Fruit fly (Drosophila melanogaster) whole organism, prepupa: ENCODE results near the gene CG45049.

Experiments
- Blimp-1 ChIP-seq: fragments of 200-800 bp; sonication (Bioruptor generic); optimal IDR thresholded peaks from 3 replicates; lab custom pipeline; 2017; ENCODE audit warnings: missing biosample characterization, missing genetic modification characterization, mild to moderate bottlenecking, moderate library complexity, missing genetic modification reagents
- CG10631 ChIP-seq: fragments of 200-800 bp; sonication (Bioruptor generic); optimal IDR thresholded peaks from 2 replicates; lab custom pipeline; 2016; ENCODE audit warnings: missing biosample characterization, missing genetic modification characterization
- CG10669 ChIP-seq: fragments of 200-800 bp; sonication (Bioruptor generic); optimal IDR thresholded peaks from 3 replicates; lab custom pipeline; 2018; ENCODE audit warnings: missing biosample characterization, mild to moderate bottlenecking, missing genetic modification characterization, moderate library complexity
- CG11294 ChIP-seq: fragments of 200-800 bp; sonication (Bioruptor generic); IDR thresholded peaks from 2 replicates; pipeline ENCODE4 v1.3.6; 2022; ENCODE audit warnings: missing biosample characterization, missing genetic modification characterization
- CG11762 ChIP-seq: fragments of 200-800 bp; sonication (Bioruptor generic); optimal IDR thresholded peaks from 3 replicates; lab custom pipeline; 2016; ENCODE audit warnings: missing biosample characterization, missing genetic modification characterization; ENCODE audit not compliant: insufficient read depth
- CG11902 ChIP-seq: fragments of 200-800 bp; sonication (Bioruptor generic); optimal IDR thresholded peaks from 3 replicates; lab custom pipeline; 2016; ENCODE audit warnings: missing biosample characterization, missing genetic modification characterization
- CG16779 ChIP-seq: fragments of 200-800 bp; sonication (Bioruptor generic); optimal IDR thresholded peaks from 3 replicates; lab custom pipeline; 2017; ENCODE audit warnings: missing biosample characterization, mild to moderate bottlenecking, missing genetic modification characterization
- CG31627 ChIP-seq: fragments of 200-800 bp; sonication (Bioruptor generic); optimal IDR thresholded peaks from 3 replicates; lab custom pipeline; 2016; ENCODE audit warnings: missing biosample characterization, missing genetic modification characterization
- CG32006 ChIP-seq: fragments of 200-800 bp; sonication (Bioruptor generic); optimal IDR thresholded peaks from 3 replicates; lab custom pipeline; 2017; ENCODE audit warnings: missing biosample characterization, mild to moderate bottlenecking, missing genetic modification characterization
- CG34406 ChIP-seq: fragments of 200-800 bp; sonication (Bioruptor generic); optimal IDR thresholded peaks from 3 replicates; lab custom pipeline; 2016; ENCODE audit warnings: missing biosample characterization, missing genetic modification characterization
- CG3919 ChIP-seq: fragments of 200-800 bp; sonication (Bioruptor generic); optimal IDR thresholded peaks from 3 replicates; lab custom pipeline; 2016; ENCODE audit warnings: missing biosample characterization, missing genetic modification characterization
- CG4318 ChIP-seq: fragments of 200-800 bp; sonication (Bioruptor generic); optimal IDR thresholded peaks from 3 replicates; lab custom pipeline; 2017; ENCODE audit warnings: missing biosample characterization, mild to moderate bottlenecking, missing genetic modification characterization
- CG6163 ChIP-seq: fragments of 200-800 bp; sonication (Bioruptor generic); IDR thresholded peaks from 3 replicates; pipeline ENCODE4 v1.3.6; 2022; ENCODE audit warnings: missing biosample characterization, missing genetic modification characterization
- CG6276 ChIP-seq: fragments of 200-800 bp; sonication (Bioruptor generic); optimal IDR thresholded peaks from 2 replicates; lab custom pipeline; 2017; ENCODE audit warnings: missing biosample characterization, mild to moderate bottlenecking, missing genetic modification characterization
- CG6792 ChIP-seq: fragments of 200-800 bp; sonication (Bioruptor generic); optimal IDR thresholded peaks from 3 replicates; lab custom pipeline; 2016; ENCODE audit warnings: missing biosample characterization, missing genetic modification characterization
- CG6808 ChIP-seq: fragments of 200-800 bp; sonication (Bioruptor generic); optimal IDR thresholded peaks from 3 replicates; lab custom pipeline; 2017; ENCODE audit warnings: missing biosample characterization, missing genetic modification characterization, mild to moderate bottlenecking, moderate library complexity, missing genetic modification reagents
- CG6854 ChIP-seq: fragments of 200-800 bp; sonication (Bioruptor generic); optimal IDR thresholded peaks from 2 replicates; lab custom pipeline; 2017; ENCODE audit warnings: missing biosample characterization, mild to moderate bottlenecking, missing genetic modification characterization
- CG7368 ChIP-seq: fragments of 200-800 bp; sonication (Bioruptor generic); optimal IDR thresholded peaks from 3 replicates; lab custom pipeline; 2016; ENCODE audit warnings: missing biosample characterization, missing genetic modification characterization
- CG8319 ChIP-seq: fragments of 200-800 bp; sonication (Bioruptor generic); optimal IDR thresholded peaks from 3 replicates; lab custom pipeline; 2016; ENCODE audit warnings: missing biosample characterization, missing genetic modification characterization
- CG8632 ChIP-seq: fragments of 200-800 bp; sonication (Bioruptor generic); optimal IDR thresholded peaks from 3 replicates; lab custom pipeline; 2016; ENCODE audit warnings: missing biosample characterization, missing genetic modification characterization
- CG9139 ChIP-seq: fragments of 200-800 bp; sonication (Bioruptor generic); optimal IDR thresholded peaks from 3 replicates; lab custom pipeline; 2017; ENCODE audit warnings: missing biosample characterization, mild to moderate bottlenecking, missing genetic modification characterization
- Eip78C ChIP-seq: fragments of 200-800 bp; sonication (Bioruptor generic); peaks from one replicate; lab custom pipeline; 2016; ENCODE audit warnings: missing biosample characterization, missing genetic modification characterization
- Eip93F ChIP-seq: fragments of 200-800 bp; sonication (Bioruptor generic); optimal IDR thresholded peaks from 2 replicates; lab custom pipeline; 2016; ENCODE audit warnings: missing biosample characterization, mild to moderate bottlenecking, missing genetic modification characterization
- Ets21C ChIP-seq: fragments of 200-800 bp; sonication (Bioruptor generic); optimal IDR thresholded peaks from 3 replicates; lab custom pipeline; 2016; ENCODE audit warnings: missing biosample characterization, missing genetic modification characterization
- Gug ChIP-seq: fragments of 200-800 bp; sonication (Bioruptor generic); IDR thresholded peaks from 2 replicates; pipeline ENCODE4 v1.3.6; 2022; ENCODE audit warnings: missing biosample characterization, missing genetic modification characterization
- Hr4 ChIP-seq: fragments of 200-800 bp; sonication (Bioruptor generic); optimal IDR thresholded peaks from 3 replicates; lab custom pipeline; 2016; ENCODE audit warnings: missing biosample characterization, missing genetic modification characterization
- Lpt ChIP-seq: fragments of 200-800 bp; sonication (Bioruptor generic); optimal IDR thresholded peaks from 3 replicates; lab custom pipeline; 2016; ENCODE audit warnings: missing biosample characterization, missing genetic modification characterization
- Met ChIP-seq: fragments of 200-800 bp; sonication (Bioruptor generic); optimal IDR thresholded peaks from 3 replicates; lab custom pipeline; 2016; ENCODE audit warnings: missing biosample characterization, missing genetic modification characterization
- OdsH ChIP-seq: fragments of 200-800 bp; sonication (Bioruptor generic); optimal IDR thresholded peaks from 3 replicates; lab custom pipeline; 2016; ENCODE audit warnings: missing biosample characterization, missing genetic modification characterization
- Smox ChIP-seq: fragments of 200-800 bp; sonication (Bioruptor generic); optimal IDR thresholded peaks from 3 replicates; lab custom pipeline; 2016; ENCODE audit warnings: missing biosample characterization, missing genetic modification characterization
- Sox102F ChIP-seq: fragments of 200-800 bp; sonication (Bioruptor generic); optimal IDR thresholded peaks from 2 replicates; lab custom pipeline; 2016; ENCODE audit warnings: missing biosample characterization, mild to moderate bottlenecking, missing genetic modification characterization
- Sox14 ChIP-seq: fragments of 200-800 bp; sonication (Bioruptor generic); optimal IDR thresholded peaks from 3 replicates; lab custom pipeline; 2016; ENCODE audit warnings: missing biosample characterization, missing genetic modification characterization
- Sox15 ChIP-seq: fragments of 200-800 bp; sonication (Bioruptor generic); optimal IDR thresholded peaks from 3 replicates; lab custom pipeline; 2016; ENCODE audit warnings: missing biosample characterization, missing genetic modification characterization
- achi ChIP-seq: fragments of 200-800 bp; sonication (Bioruptor generic); optimal IDR thresholded peaks from 3 replicates; lab custom pipeline; 2016; ENCODE audit warnings: missing biosample characterization, missing genetic modification characterization
- acj6 ChIP-seq: fragments of 200-800 bp; sonication (Bioruptor generic); optimal IDR thresholded peaks from 3 replicates; lab custom pipeline; 2016; ENCODE audit warnings: missing biosample characterization, missing genetic modification characterization
- cyc ChIP-seq: fragments of 200-800 bp; sonication (Bioruptor generic); optimal IDR thresholded peaks from 3 replicates; lab custom pipeline; 2016; ENCODE audit warnings: missing biosample characterization, missing genetic modification characterization
- dac ChIP-seq: fragments of 200-800 bp; sonication (Bioruptor generic); optimal IDR thresholded peaks from 2 replicates; lab custom pipeline; 2017; ENCODE audit warnings: missing biosample characterization, mild to moderate bottlenecking, missing genetic modification characterization
- dsx ChIP-seq: fragments of 200-800 bp; optimal IDR thresholded peaks from 3 replicates; lab custom pipeline; 2019; ENCODE audit warnings: missing biosample characterization, mild to moderate bottlenecking, missing genetic modification characterization, moderate library complexity; ENCODE audit not compliant: poor library complexity, severe bottlenecking
- eg ChIP-seq: fragments of 200-800 bp; sonication (Bioruptor generic); IDR thresholded peaks from 3 replicates; pipeline ENCODE4 v1.3.6; 2022; ENCODE audit warnings: missing biosample characterization, missing genetic modification characterization
- fd59A ChIP-seq: fragments of 200-800 bp; sonication (Bioruptor generic); optimal IDR thresholded peaks from 2 replicates; lab custom pipeline; 2017; ENCODE audit warnings: missing biosample characterization, mild to moderate bottlenecking, missing genetic modification characterization, missing genetic modification reagents
- fd85E ChIP-seq: fragments of 200-800 bp; sonication (Bioruptor generic); optimal IDR thresholded peaks from 3 replicates; lab custom pipeline; 2016; ENCODE audit warnings: missing biosample characterization, missing genetic modification characterization
- lz ChIP-seq: fragments of 200-800 bp; sonication (Bioruptor generic); optimal IDR thresholded peaks from 3 replicates; lab custom pipeline; 2016; ENCODE audit warnings: missing biosample characterization, missing genetic modification characterization
- net ChIP-seq: fragments of 200-800 bp; sonication (Bioruptor generic); optimal IDR thresholded peaks from 3 replicates; lab custom pipeline; 2016; ENCODE audit warnings: missing biosample characterization, missing genetic modification characterization
- pdm3 ChIP-seq: fragments of 200-800 bp; sonication (Bioruptor generic); optimal IDR thresholded peaks from 3 replicates; lab custom pipeline; 2016; ENCODE audit warnings: missing biosample characterization, missing genetic modification characterization
- salr ChIP-seq, 2 experiments: fragments of 200-800 bp; sonication (Bioruptor generic); optimal IDR thresholded peaks; 3 replicates each; lab custom pipeline; 2016 to 2018; ENCODE audit warnings: missing biosample characterization in 2 of 2, missing genetic modification characterization in 2 of 2, mild to moderate bottlenecking in 1 of 2
- spab ChIP-seq: fragments of 200-800 bp; sonication (Bioruptor generic); optimal IDR thresholded peaks from 2 replicates; lab custom pipeline; 2017; ENCODE audit warnings: missing biosample characterization, mild to moderate bottlenecking, missing genetic modification characterization, missing genetic modification reagents
- ss ChIP-seq, 2 experiments: fragments of 200-800 bp; sonication (Bioruptor generic); optimal IDR thresholded peaks; 2 replicates in 1 of 2; 3 replicates in 1 of 2; lab custom pipeline; 2017 to 2018; ENCODE audit warnings: mild to moderate bottlenecking in 2 of 2, missing biosample characterization in 2 of 2, missing genetic modification characterization in 2 of 2, moderate library complexity in 1 of 2
- vri ChIP-seq: fragments of 200-800 bp; sonication (Bioruptor generic); optimal IDR thresholded peaks from 3 replicates; lab custom pipeline; 2016; ENCODE audit warnings: missing biosample characterization, mild to moderate bottlenecking, missing genetic modification characterization

The CG45049 gene

DNA sequence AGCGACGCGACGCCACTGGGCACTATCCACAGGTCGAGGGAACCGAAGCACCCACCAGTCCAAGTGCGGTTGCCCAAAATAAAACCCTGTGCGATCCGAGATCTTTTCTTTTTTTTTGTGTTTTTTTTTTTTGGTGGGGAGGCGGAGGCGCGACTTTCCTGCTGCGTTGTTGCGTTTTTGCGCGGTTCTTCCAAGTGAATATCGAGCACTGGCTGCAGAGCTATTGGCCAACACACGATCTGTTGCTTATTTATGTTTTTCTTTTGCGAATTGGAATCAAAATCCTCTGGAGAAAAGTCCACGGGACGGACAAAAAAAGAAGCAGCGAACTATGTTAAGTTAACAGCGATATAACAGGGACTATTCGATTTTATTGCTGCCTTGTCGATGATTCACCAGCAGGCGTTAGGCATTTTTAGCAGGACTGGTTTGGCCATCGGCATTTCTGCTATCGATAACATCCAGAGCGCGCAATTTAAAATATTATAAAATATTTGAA, 5.9 kb upstream of the CG45049 start, which contains the start of gene wge (continued):
- TF ChIP-seq Smox (GFP tag; lab: Kevin White, UChicago): no peak
- peak; percentile 23 for TF ChIP-seq CG7368
- TF ChIP-seq cyc: no peak
- peak; percentile 22 for TF ChIP-seq CG6792
- TF ChIP-seq CG6808 (GFP tag; lab: Kevin White, UChicago): peak; percentile 93
- TF ChIP-seq Met (GFP tag; lab: Kevin White, UChicago): no peak
- no peak for TF ChIP-seq OdsH (GFP tag; lab: Kevin White, UChicago)
- peak; percentile 92 to 96 for TF ChIP-seq ss (GFP tag; optimal IDR thresholded peaks at IDR 0.05; lab: Kevin White, UChicago)
- peak; percentile 47 for TF ChIP-seq achi
- peak; percentile 18 for TF ChIP-seq CG6854
- peak; percentile 22 for TF ChIP-seq acj6 (GFP tag; lab: Kevin White, UChicago)
- peak; percentile 46 for TF ChIP-seq CG34406 (GFP tag; lab: Kevin White, UChicago)
- peak; percentile 47 for TF ChIP-seq Eip93F (GFP tag; lab: Kevin White, UChicago)
- peak; percentile 21 for TF ChIP-seq CG11762 (GFP tag; lab: Kevin White, UChicago)
- TF ChIP-seq lz (GFP tag; lab: Kevin White, UChicago): peak; percentile 1
- TF ChIP-seq Sox15 (GFP tag; lab: Kevin White, UChicago): no peak
- TF ChIP-seq fd59A: peak; percentile 64
- peak; percentile 80 for TF ChIP-seq eg
- peak; percentile 90 for TF ChIP-seq CG9139
- TF ChIP-seq Blimp-1 (GFP tag; lab: Kevin White, UChicago): peak; percentile 11
- no peak for TF ChIP-seq Sox102F (GFP tag; lab: Kevin White, UChicago)
- TF ChIP-seq CG11902: no peak
- peak; percentile 27 for TF ChIP-seq dac (GFP tag; lab: Kevin White, UChicago)
- TF ChIP-seq CG3919 (GFP tag; lab: Kevin White, UChicago): peak; percentile 52
- TF ChIP-seq Ets21C (GFP tag; lab: Kevin White, UChicago): no peak
- peak; percentile 24 for TF ChIP-seq CG8319 (GFP tag; lab: Kevin White, UChicago)
- no peak for TF ChIP-seq pdm3 (GFP tag; lab: Kevin White, UChicago)
- peak; percentile 85 for TF ChIP-seq CG6276 (GFP tag; lab: Kevin White, UChicago)
- TF ChIP-seq Lpt: peak; percentile 65
- no peak for TF ChIP-seq CG10631
- peak; percentile 32 for TF ChIP-seq Sox14
- peak; percentile 37 for TF ChIP-seq vri (GFP tag; lab: Kevin White, UChicago)
- TF ChIP-seq CG4318 (GFP tag; lab: Kevin White, UChicago): no peak
- TF ChIP-seq salr (GFP tag; optimal IDR thresholded peaks at IDR 0.05; lab: Kevin White, UChicago): peak; percentile 44 to 85
- peak; percentile 74 for TF ChIP-seq CG10669 (GFP tag; lab: Kevin White, UChicago)
- TF ChIP-seq CG8632: peak; percentile 52
- TF ChIP-seq Eip78C (GFP tag; lab: Kevin White, UChicago): peak; percentile 20

DNA sequence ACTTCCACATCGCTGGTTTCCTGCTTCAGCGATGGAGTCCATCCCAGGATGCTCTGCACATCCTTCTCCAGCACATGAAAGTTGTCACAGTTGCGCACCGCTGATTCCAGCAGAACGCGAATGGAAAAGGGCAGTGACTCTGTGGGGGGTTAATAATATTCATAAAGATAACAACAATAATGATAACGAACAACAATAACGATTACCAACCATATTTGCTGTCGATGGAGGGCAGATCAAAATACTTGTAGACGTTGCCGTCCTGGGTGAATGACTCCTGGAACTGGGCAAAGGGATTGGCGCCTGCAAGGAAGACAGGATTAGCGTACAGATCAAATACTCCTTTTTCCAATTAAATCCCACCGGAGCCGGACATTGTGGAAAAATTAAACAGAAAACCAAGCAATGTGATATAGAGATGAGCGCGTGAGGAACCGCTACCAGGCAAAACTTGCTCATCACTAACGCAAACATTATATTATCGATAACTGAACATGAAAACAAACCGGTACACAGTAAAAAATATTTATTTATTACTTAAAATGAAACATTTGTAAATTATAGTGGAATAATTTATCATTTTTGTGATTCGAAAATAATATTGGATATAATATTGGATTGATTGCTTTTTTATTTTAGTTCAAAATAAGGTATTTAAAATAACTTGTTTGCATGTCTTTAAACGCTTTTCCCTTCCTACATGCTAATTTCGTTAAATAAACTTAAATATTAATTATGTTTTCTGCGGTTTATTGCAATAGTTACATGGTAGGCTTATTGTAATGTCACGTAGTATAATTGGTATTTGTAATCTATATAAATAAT, 2.4 kb upstream of the CG45049 start, which contains the start of gene Irp-1A:
TSS of gene Irp-1A (minus strand) at position 439 of the 825 bp plus-strand sequence.
- peak; percentile 38 for TF ChIP-seq pdm3 (GFP tag; lab: Kevin White, UChicago)
- peak; percentile 71 for TF ChIP-seq CG34406 (GFP tag; lab: Kevin White, UChicago)
- peak; percentile 32 for TF ChIP-seq CG31627 (GFP tag; lab: Kevin White, UChicago)
- no peak for TF ChIP-seq CG6854
- TF ChIP-seq Smox (GFP tag; lab: Kevin White, UChicago): peak; percentile 62
- peak; percentile 40 for TF ChIP-seq CG6276 (GFP tag; lab: Kevin White, UChicago)
- peak; percentile 22; the same call in 1 of the 2 replicates for TF ChIP-seq CG11294
- TF ChIP-seq CG32006 (GFP tag; lab: Kevin White, UChicago): peak; percentile 62
- TF ChIP-seq net (GFP tag; lab: Kevin White, UChicago): peak; percentile 55
- TF ChIP-seq fd85E (GFP tag; lab: Kevin White, UChicago): peak; percentile 0
- peak; percentile 41; the same call in 1 of the 3 replicates for TF ChIP-seq CG6163
- no peak for TF ChIP-seq dac (GFP tag; lab: Kevin White, UChicago)
- no peak for TF ChIP-seq Ets21C (GFP tag; lab: Kevin White, UChicago)
- no peak for TF ChIP-seq spab (GFP tag; lab: Kevin White, UChicago)
- TF ChIP-seq achi: peak; percentile 52
- TF ChIP-seq Hr4 (GFP tag; lab: Kevin White, UChicago): peak; percentile 54
- peak; percentile 66 for TF ChIP-seq Gug (GFP tag; lab: Robert Waterston, UW)
- TF ChIP-seq CG10669 (GFP tag; lab: Kevin White, UChicago): peak; percentile 46
- no peak for TF ChIP-seq CG16779 (tag; lab: Kevin White, UChicago)
- peak; percentile 47 for TF ChIP-seq CG11762 (GFP tag; lab: Kevin White, UChicago)
- peak; percentile 78 for TF ChIP-seq dsx (GFP tag; lab: Kevin White, UChicago)
